Worm (Caenorhabditis elegans): Measurements from ENCODE around the gene del-7.

DNA sequence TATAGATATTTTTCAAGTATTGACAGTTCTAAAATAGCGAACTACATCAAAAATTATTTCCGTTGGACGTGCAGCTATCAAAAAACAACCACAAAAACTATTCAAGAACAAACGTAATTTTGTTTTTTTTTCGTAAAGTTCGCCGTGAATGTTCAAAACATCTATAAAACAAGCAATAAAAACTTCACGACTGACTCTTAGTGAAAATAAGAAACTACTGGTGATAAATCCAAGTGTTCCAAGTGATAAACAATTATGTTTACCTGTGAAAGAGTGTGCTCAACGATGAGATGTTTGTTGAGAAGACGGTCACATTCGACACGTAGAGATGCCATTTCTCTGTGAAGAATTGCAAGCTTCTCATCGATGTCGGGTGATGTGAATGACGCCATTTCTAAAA, 37.4 kb upstream of the del-7 start, which contains the start of gene C50F7.6:
- no peak for TF ChIP-seq med-1 (GFP tag; optimal IDR thresholded peaks at IDR 0.05; ENCODE audit: insufficient read depth)
- no peak for TF ChIP-seq ref-1 (GFP tag; conservative IDR thresholded peaks at IDR 0.05)
- no peak for TF ChIP-seq ztf-29 (GFP tag; IDR thresholded peaks at IDR 0.05)
- TF ChIP-seq T22C8.4 (GFP tag; IDR thresholded peaks at IDR 0.05) = no peak
- TF ChIP-seq flt-1 (GFP tag; IDR thresholded peaks at IDR 0.05) = no peak

Data from whole organism, midembryonic.